Fruit fly (Drosophila melanogaster): Measurements from ENCODE around the gene CG17242.

The CG17242 gene

DNA sequence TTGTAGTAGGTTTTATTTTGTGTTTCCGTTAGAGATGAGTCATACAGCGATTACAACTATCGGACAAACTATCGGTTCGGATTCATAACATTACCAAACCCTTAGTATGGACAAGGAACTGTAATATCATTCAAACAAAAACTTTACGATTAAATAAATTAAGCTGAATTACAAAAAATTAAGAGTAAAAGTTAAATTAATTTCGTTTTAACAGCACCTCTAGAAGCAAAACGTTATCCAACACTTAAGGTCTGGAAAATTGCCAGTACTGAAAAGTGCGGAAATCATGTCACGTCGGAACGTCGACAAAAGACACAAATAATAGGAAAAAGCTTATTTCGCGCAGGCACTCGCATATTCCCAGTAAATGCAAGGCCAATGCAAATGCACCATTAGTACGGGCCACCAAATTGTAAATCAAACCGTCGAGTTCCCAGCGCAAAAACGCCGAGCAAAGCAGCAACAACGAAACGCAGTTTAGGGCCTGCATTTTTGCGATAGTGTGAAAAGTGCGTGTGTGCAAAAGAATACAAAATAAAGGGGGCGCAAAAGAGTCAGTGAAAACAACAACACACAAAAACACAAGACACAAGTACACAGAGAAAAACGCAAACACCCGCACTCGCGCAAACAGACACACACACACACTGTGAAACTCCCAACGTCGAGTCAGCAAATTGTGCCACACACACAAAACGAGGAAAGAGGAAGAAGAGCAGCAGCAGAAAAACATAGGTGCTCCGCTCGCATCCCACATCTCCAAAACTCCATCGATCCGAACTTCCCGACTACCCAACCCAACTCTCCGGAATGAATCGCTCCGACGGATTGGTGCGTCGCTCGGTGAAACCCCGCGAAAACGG, 42.5 kb downstream of the CG17242 start, which contains the start of the genes CG15387 and sau (continued):
- peak; percentile 67 for TF ChIP-seq CG10431 (GFP tag; optimal IDR thresholded peaks at IDR 0.05)
- TF ChIP-seq salm (tag; optimal IDR thresholded peaks at IDR 0.05), result peak; percentile 58
- peak; percentile 99 for TF ChIP-seq sens (GFP tag)
- peak; percentile 81 for TF ChIP-seq tio (GFP tag; optimal IDR thresholded peaks at IDR 0.05)
- TF ChIP-seq MBD-R2 (GFP tag; IDR thresholded peaks at IDR 0.05), result peak; percentile 90
- TF ChIP-seq CG2712 (tag; optimal IDR thresholded peaks at IDR 0.05), result peak; percentile 89
- peak; percentile 84 for TF ChIP-seq CG10147 (GFP tag; optimal IDR thresholded peaks at IDR 0.05)
- peak; percentile 81 for TF ChIP-seq CG12104 (GFP tag; optimal IDR thresholded peaks at IDR 0.05)
- TF ChIP-seq C15 (GFP tag; IDR thresholded peaks at IDR 0.05), result peak; percentile 72; the same call in 1 of the 3 replicates
- TF ChIP-seq corto (GFP tag; optimal IDR thresholded peaks at IDR 0.05), result peak; percentile 82
- no peak for TF ChIP-seq CG6254 (GFP tag; optimal IDR thresholded peaks at IDR 0.05)
- TF ChIP-seq gcm2 (GFP tag; optimal IDR thresholded peaks at IDR 0.05), result no peak
- TF ChIP-seq Hr39 (optimal IDR thresholded peaks at IDR 0.05), result no peak

DNA sequence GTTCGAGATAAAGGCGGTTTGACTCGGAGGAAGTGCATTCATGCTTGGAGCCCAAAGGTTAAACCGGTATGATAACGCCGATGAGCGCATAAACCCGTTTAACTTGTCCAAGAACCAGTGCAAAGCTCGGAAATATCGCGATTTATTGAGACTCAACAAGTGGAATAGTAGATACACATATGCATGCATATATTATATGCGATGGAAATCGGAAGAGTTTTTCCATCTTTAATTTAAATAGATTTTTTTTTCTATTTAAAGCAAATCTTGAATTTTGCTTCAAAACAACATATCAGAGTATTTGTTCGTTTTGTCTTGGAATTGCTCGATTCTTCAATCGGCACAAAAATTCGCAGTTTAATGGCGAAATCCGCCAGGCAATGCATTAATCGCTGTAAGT, 46.6 kb downstream of the CG17242 start:
- TF ChIP-seq Drgx (GFP tag; IDR thresholded peaks at IDR 0.05) (peak; percentile 50), sens (GFP tag) (peak; percentile 2), lov (optimal IDR thresholded peaks at IDR 0.05) (no peak), lov (GFP tag; IDR thresholded peaks at IDR 0.05) (no peak), Scr (GFP tag; IDR thresholded peaks at IDR 0.05; ENCODE audit: partially characterized antibody) (no peak), vvl (GFP tag; IDR thresholded peaks at IDR 0.05) (0 out of 2 replicates have a peak, but pooled peaks have one; percentile 6), CG12155 (GFP tag; optimal IDR thresholded peaks at IDR 0.05) (no peak), fd3F (GFP tag; optimal IDR thresholded peaks at IDR 0.05) (no peak), CG14014 (GFP tag; IDR thresholded peaks at IDR 0.05) (no peak), Camta (GFP tag; optimal IDR thresholded peaks at IDR 0.05) (no peak), oc (tag; optimal IDR thresholded peaks at IDR 0.05) (no peak)

DNA sequence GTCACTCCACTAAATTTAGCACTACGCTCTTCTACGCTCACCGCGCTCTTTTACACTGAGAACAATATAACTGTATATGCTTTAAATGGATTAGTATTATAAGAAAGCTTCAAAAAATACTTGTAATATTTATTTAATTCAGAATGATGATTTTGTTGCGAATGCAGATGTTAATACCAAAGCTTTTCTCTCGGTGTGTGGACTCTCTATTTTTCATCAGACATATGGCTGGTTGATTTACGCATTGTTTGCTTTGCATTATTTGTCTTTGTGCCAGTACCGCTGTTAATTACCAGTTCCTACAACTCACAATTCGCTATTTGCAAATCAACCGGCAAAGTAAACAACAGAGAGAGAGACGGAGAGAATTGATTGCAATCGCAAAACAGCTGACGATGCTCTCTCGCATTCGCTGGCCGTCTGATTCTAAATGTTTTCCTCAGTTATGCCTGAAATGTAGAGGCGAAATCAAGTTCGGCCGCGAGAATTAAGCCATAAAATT, 47.2 kb downstream of the CG17242 start:
- peak; percentile 81; the same call in 1 of the 2 replicates for TF ChIP-seq Gsc (GFP tag; IDR thresholded peaks at IDR 0.05)
- peak; percentile 98 for TF ChIP-seq Xrp1 (GFP tag; IDR thresholded peaks at IDR 0.05)
- peak; percentile 87 for TF ChIP-seq CG33213 (GFP tag; optimal IDR thresholded peaks at IDR 0.05)
- TF ChIP-seq Bteb2 (GFP tag; optimal IDR thresholded peaks at IDR 0.05), result peak; percentile 96
- peak; percentile 94 for TF ChIP-seq zen (tag; optimal IDR thresholded peaks at IDR 0.05)
- TF ChIP-seq salm (tag; optimal IDR thresholded peaks at IDR 0.05), result peak; percentile 93
- TF ChIP-seq CG13287 (GFP tag; IDR thresholded peaks at IDR 0.05; ENCODE audit: partially characterized antibody), result peak; percentile 31; the same call in 1 of the 2 replicates
- peak; percentile 98 for TF ChIP-seq ttk (GFP tag; IDR thresholded peaks at IDR 0.05)
- peak; percentile 41 for TF ChIP-seq CTCF (GFP tag; optimal IDR thresholded peaks at IDR 0.05)
- TF ChIP-seq CG3407 (GFP tag; optimal IDR thresholded peaks at IDR 0.05), result peak; percentile 92
- peak; percentile 94 for TF ChIP-seq CG6813 (GFP tag; optimal IDR thresholded peaks at IDR 0.05)
- TF ChIP-seq CG7745 (tag; optimal IDR thresholded peaks at IDR 0.05), result peak; percentile 57
- TF ChIP-seq ems (GFP tag; optimal IDR thresholded peaks at IDR 0.05), result peak; percentile 94
- peak; percentile 89 for TF ChIP-seq CG15601 (tag; optimal IDR thresholded peaks at IDR 0.05)
- TF ChIP-seq Hr3 (GFP tag; optimal IDR thresholded peaks at IDR 0.05), result peak; percentile 97
- TF ChIP-seq vfl (GFP tag; optimal IDR thresholded peaks at IDR 0.05), result peak; percentile 96
- peak; percentile 81 for TF ChIP-seq z (GFP tag; IDR thresholded peaks at IDR 0.05)
- peak; percentile 96 for TF ChIP-seq Oli (tag; optimal IDR thresholded peaks at IDR 0.05)
- TF ChIP-seq Fer1 (GFP tag; optimal IDR thresholded peaks at IDR 0.05), result peak; percentile 96
- peak; percentile 99 for TF ChIP-seq Atf6 (GFP tag; IDR thresholded peaks at IDR 0.05)
- peak; percentile 86 for TF ChIP-seq kah (GFP tag; optimal IDR thresholded peaks at IDR 0.05)
- TF ChIP-seq kni (GFP tag; optimal IDR thresholded peaks at IDR 0.05), result peak; percentile 60
- TF ChIP-seq sc (optimal IDR thresholded peaks at IDR 0.05), result no peak
- TF ChIP-seq sc (GFP tag; optimal IDR thresholded peaks at IDR 0.05), result peak; percentile 93
- peak; percentile 72 for TF ChIP-seq CG10431 (GFP tag; optimal IDR thresholded peaks at IDR 0.05)
- TF ChIP-seq Doc2 (GFP tag; IDR thresholded peaks at IDR 0.05), result peak; percentile 92
- TF ChIP-seq B-H2 (GFP tag; optimal IDR thresholded peaks at IDR 0.05), result peak; percentile 94

All from whole organism, embryonic.